Worm (Caenorhabditis elegans): ENCODE data around the gene C25H3.14.

C25H3.14 gene

ce11 chrII:5694798-5695197 lies at the start of gene C25H3.14:
Gene C25H3.14 (plus strand): TSS chrII:5695098.
- TF ChIP-seq klf-2 (GFP tag; conservative IDR thresholded peaks at IDR 0.05) (no peak), ref-1 (GFP tag; conservative IDR thresholded peaks at IDR 0.05) (no peak), med-1 (GFP tag; optimal IDR thresholded peaks at IDR 0.05; ENCODE audit: insufficient read depth) (no peak), ztf-23 (GFP tag; IDR thresholded peaks at IDR 0.05) (no peak), tab-1 (GFP tag; IDR thresholded peaks at IDR 0.05) (no peak), cog-1 (tag; optimal IDR thresholded peaks at IDR 0.05) (no peak), flt-1 (GFP tag; IDR thresholded peaks at IDR 0.05) (no peak), T22C8.4 (GFP tag; IDR thresholded peaks at IDR 0.05) (no peak), ztf-29 (GFP tag; IDR thresholded peaks at IDR 0.05) (no peak)

- TF ChIP-seq flt-1 (GFP tag; IDR thresholded peaks at IDR 0.05) (no peak), ztf-29 (GFP tag; IDR thresholded peaks at IDR 0.05) (no peak), ref-1 (GFP tag; conservative IDR thresholded peaks at IDR 0.05) (no peak)
Measured at ce11 chrII:5646942-5647341, 48.0 kb upstream of the C25H3.14 start, which contains the start of gene F59E12.9. Gene F59E12.9 (minus strand): TSS chrII:5647042.

- TF ChIP-seq ref-1 (GFP tag; conservative IDR thresholded peaks at IDR 0.05) = no peak
- no peak for TF ChIP-seq flt-1 (GFP tag; IDR thresholded peaks at IDR 0.05)
- TF ChIP-seq ztf-23 (GFP tag; IDR thresholded peaks at IDR 0.05) = no peak
- TF ChIP-seq cog-1 (tag; optimal IDR thresholded peaks at IDR 0.05) = no peak
- no peak for TF ChIP-seq ztf-29 (GFP tag; IDR thresholded peaks at IDR 0.05)
- no peak for TF ChIP-seq tab-1 (GFP tag; IDR thresholded peaks at IDR 0.05)
- no peak for TF ChIP-seq med-1 (GFP tag; optimal IDR thresholded peaks at IDR 0.05; ENCODE audit: insufficient read depth)
- no peak for TF ChIP-seq klf-2 (GFP tag; conservative IDR thresholded peaks at IDR 0.05)
- TF ChIP-seq T22C8.4 (GFP tag; IDR thresholded peaks at IDR 0.05) = no peak
Measured at ce11 chrII:5648272-5648671, 46.6 kb upstream of the C25H3.14 start, which contains the start of gene ddl-1. Gene ddl-1 (minus strand): TSS chrII:5648372.

ce11 chrII:5649236-5650004 lies 45.5 kb upstream of the C25H3.14 start, which contains the start of the genes sam-4, F59E12.17 and zyg-1:
Gene sam-4 (minus strand): TSS chrII:5649286.
Gene F59E12.17 (minus strand): TSS chrII:5649470.
Gene zyg-1 (plus strand): TSS chrII:5649748.
- no peak for TF ChIP-seq ztf-29 (GFP tag; IDR thresholded peaks at IDR 0.05)
- no peak for TF ChIP-seq klf-2 (GFP tag; conservative IDR thresholded peaks at IDR 0.05)
- no peak for TF ChIP-seq ref-1 (GFP tag; conservative IDR thresholded peaks at IDR 0.05)
- TF ChIP-seq T22C8.4 (GFP tag; IDR thresholded peaks at IDR 0.05) = no peak
- no peak for TF ChIP-seq med-1 (GFP tag; optimal IDR thresholded peaks at IDR 0.05; ENCODE audit: insufficient read depth)
- no peak for TF ChIP-seq tab-1 (GFP tag; IDR thresholded peaks at IDR 0.05)
- TF ChIP-seq flt-1 (GFP tag; IDR thresholded peaks at IDR 0.05) = no peak
- no peak for TF ChIP-seq ztf-23 (GFP tag; IDR thresholded peaks at IDR 0.05)
- no peak for TF ChIP-seq cog-1 (tag; optimal IDR thresholded peaks at IDR 0.05)

ce11 chrII:5651426-5651825 lies 43.5 kb upstream of the C25H3.14 start:
- no peak for TF ChIP-seq tab-1 (GFP tag; IDR thresholded peaks at IDR 0.05)
- no peak for TF ChIP-seq ztf-29 (GFP tag; IDR thresholded peaks at IDR 0.05)
- TF ChIP-seq ref-1 (GFP tag; conservative IDR thresholded peaks at IDR 0.05) = no peak
- TF ChIP-seq flt-1 (GFP tag; IDR thresholded peaks at IDR 0.05) = no peak
- TF ChIP-seq T22C8.4 (GFP tag; IDR thresholded peaks at IDR 0.05) = no peak
- TF ChIP-seq ztf-23 (GFP tag; IDR thresholded peaks at IDR 0.05) = no peak
- TF ChIP-seq cog-1 (tag; optimal IDR thresholded peaks at IDR 0.05) = no peak
- TF ChIP-seq med-1 (GFP tag; optimal IDR thresholded peaks at IDR 0.05; ENCODE audit: insufficient read depth) = no peak
- TF ChIP-seq klf-2 (GFP tag; conservative IDR thresholded peaks at IDR 0.05) = no peak

ce11 chrII:5652334-5652733 lies 42.6 kb upstream of the C25H3.14 start, which contains the start of gene bli-2:
Gene bli-2 (minus strand): TSS chrII:5652434.
- TF ChIP-seq T22C8.4 (GFP tag; IDR thresholded peaks at IDR 0.05) (no peak), ztf-29 (GFP tag; IDR thresholded peaks at IDR 0.05) (no peak), tab-1 (GFP tag; IDR thresholded peaks at IDR 0.05) (no peak), klf-2 (GFP tag; conservative IDR thresholded peaks at IDR 0.05) (no peak), cog-1 (tag; optimal IDR thresholded peaks at IDR 0.05) (no peak), med-1 (GFP tag; optimal IDR thresholded peaks at IDR 0.05; ENCODE audit: insufficient read depth) (no peak), ref-1 (GFP tag; conservative IDR thresholded peaks at IDR 0.05) (no peak), flt-1 (GFP tag; IDR thresholded peaks at IDR 0.05) (no peak), ztf-23 (GFP tag; IDR thresholded peaks at IDR 0.05) (no peak)

ce11 chrII:5654215-5654614 lies 40.7 kb upstream of the C25H3.14 start, which contains the start of gene F59E12.1:
Gene F59E12.1 (plus strand): TSS chrII:5654515.
- no peak for TF ChIP-seq T22C8.4 (GFP tag; IDR thresholded peaks at IDR 0.05)
- TF ChIP-seq klf-2 (GFP tag; conservative IDR thresholded peaks at IDR 0.05) = no peak
- no peak for TF ChIP-seq tab-1 (GFP tag; IDR thresholded peaks at IDR 0.05)
- no peak for TF ChIP-seq flt-1 (GFP tag; IDR thresholded peaks at IDR 0.05)
- TF ChIP-seq med-1 (GFP tag; optimal IDR thresholded peaks at IDR 0.05; ENCODE audit: insufficient read depth) = no peak
- TF ChIP-seq ref-1 (GFP tag; conservative IDR thresholded peaks at IDR 0.05) = no peak
- no peak for TF ChIP-seq cog-1 (tag; optimal IDR thresholded peaks at IDR 0.05)
- TF ChIP-seq ztf-29 (GFP tag; IDR thresholded peaks at IDR 0.05) = no peak
- no peak for TF ChIP-seq ztf-23 (GFP tag; IDR thresholded peaks at IDR 0.05)

- TF ChIP-seq T22C8.4 (GFP tag; IDR thresholded peaks at IDR 0.05) (no peak), ztf-29 (GFP tag; IDR thresholded peaks at IDR 0.05) (no peak), med-1 (GFP tag; optimal IDR thresholded peaks at IDR 0.05; ENCODE audit: insufficient read depth) (no peak), klf-2 (GFP tag; conservative IDR thresholded peaks at IDR 0.05) (no peak), cog-1 (tag; optimal IDR thresholded peaks at IDR 0.05) (no peak), flt-1 (GFP tag; IDR thresholded peaks at IDR 0.05) (no peak), ztf-23 (GFP tag; IDR thresholded peaks at IDR 0.05) (no peak), ref-1 (GFP tag; conservative IDR thresholded peaks at IDR 0.05) (no peak), tab-1 (GFP tag; IDR thresholded peaks at IDR 0.05) (no peak)
Measured at ce11 chrII:5659675-5660074, 35.2 kb upstream of the C25H3.14 start, which contains the start of gene fut-3. Gene fut-3 (minus strand): TSS chrII:5659775.

- TF ChIP-seq ztf-29 (GFP tag; IDR thresholded peaks at IDR 0.05) (no peak), flt-1 (GFP tag; IDR thresholded peaks at IDR 0.05) (no peak), T22C8.4 (GFP tag; IDR thresholded peaks at IDR 0.05) (no peak), klf-2 (GFP tag; conservative IDR thresholded peaks at IDR 0.05) (no peak), ref-1 (GFP tag; conservative IDR thresholded peaks at IDR 0.05) (no peak), cog-1 (tag; optimal IDR thresholded peaks at IDR 0.05) (no peak), med-1 (GFP tag; optimal IDR thresholded peaks at IDR 0.05; ENCODE audit: insufficient read depth) (no peak), tab-1 (GFP tag; IDR thresholded peaks at IDR 0.05) (no peak), ztf-23 (GFP tag; IDR thresholded peaks at IDR 0.05) (no peak)
Measured at ce11 chrII:5660155-5660554, 34.7 kb upstream of the C25H3.14 start.
